Fruit fly (Drosophila melanogaster): ENCODE measurements around the gene CG10184.
A peak's percentile ranks its signal among the peaks of the same experiment; 100 is the strongest.

dm6 chr3R:23646183-23646582 lies 40.9 kb upstream of the CG10184 start:
- TF ChIP-seq Ets21C (GFP tag; optimal IDR thresholded peaks at IDR 0.05) (peak; percentile 68), CG6792 (GFP tag; optimal IDR thresholded peaks at IDR 0.05) (peak; percentile 65), CG32006 (GFP tag; optimal IDR thresholded peaks at IDR 0.05) (peak; percentile 88), acj6 (GFP tag; optimal IDR thresholded peaks at IDR 0.05) (peak; percentile 84), CG11902 (GFP tag; optimal IDR thresholded peaks at IDR 0.05) (peak; percentile 67), Eip93F (GFP tag; optimal IDR thresholded peaks at IDR 0.05) (no peak), Eip78C (GFP tag) (peak; percentile 93), fd59A (GFP tag; optimal IDR thresholded peaks at IDR 0.05) (peak; percentile 40), Sox102F (GFP tag; optimal IDR thresholded peaks at IDR 0.05) (peak; percentile 73)

All from whole organism, prepupa.